Fruit fly (Drosophila melanogaster) whole organism, embryonic: ENCODE data around the gene CG14100.

Experiments used
- Atf3 ChIP-seq: fragments of 200-800 bp; sonication (Bioruptor generic); optimal IDR thresholded peaks from 3 replicates; lab custom pipeline; 2016; ENCODE audit warnings: missing biosample characterization, missing genetic modification characterization
- B-H1 ChIP-seq: fragments of 200-800 bp; sonication (Bioruptor generic); IDR thresholded peaks from 3 replicates; pipeline ENCODE4 v1.3.6; 2022; ENCODE audit warnings: missing biosample characterization, missing genetic modification characterization
- Bteb2 ChIP-seq: fragments of 200-800 bp; sonication (Bioruptor generic); optimal IDR thresholded peaks from 2 replicates; lab custom pipeline; 2016; ENCODE audit warnings: missing biosample characterization, missing genetic modification characterization
- CG10274 ChIP-seq: fragments of 200-800 bp; sonication (Bioruptor generic); optimal IDR thresholded peaks from 3 replicates; lab custom pipeline; 2017; ENCODE audit warnings: missing biosample characterization, mild to moderate bottlenecking, missing genetic modification characterization
- CG10321 ChIP-seq: fragments of 200-800 bp; sonication (Bioruptor generic); IDR thresholded peaks from 2 replicates; pipeline ENCODE4 v1.3.6; 2022; ENCODE audit warnings: missing biosample characterization, missing genetic modification characterization
- CG11247 ChIP-seq: fragments of 200-800 bp; sonication (Bioruptor generic); IDR thresholded peaks from 2 replicates; pipeline ENCODE4 v1.3.6; 2022; ENCODE audit warnings: missing biosample characterization, missing genetic modification characterization
- CG12299 ChIP-seq: fragments of 200-800 bp; sonication (Bioruptor generic); optimal IDR thresholded peaks from 2 replicates; lab custom pipeline; 2018; ENCODE audit warnings: missing biosample characterization, mild to moderate bottlenecking, missing genetic modification characterization
- CG13296 ChIP-seq: fragments of 200-800 bp; sonication (Bioruptor generic); optimal IDR thresholded peaks from 3 replicates; lab custom pipeline; 2018; ENCODE audit warnings: missing biosample characterization, mild to moderate bottlenecking, missing genetic modification characterization
- CG13424 ChIP-seq: fragments of 200-800 bp; sonication (Bioruptor generic); optimal IDR thresholded peaks from 2 replicates; lab custom pipeline; 2019; ENCODE audit warnings: missing biosample characterization, mild to moderate bottlenecking, missing genetic modification characterization, moderate library complexity
- CG13775 ChIP-seq: fragments of 200-800 bp; sonication (Bioruptor generic); optimal IDR thresholded peaks from 3 replicates; lab custom pipeline; 2017; ENCODE audit warnings: missing biosample characterization, mild to moderate bottlenecking, missing genetic modification characterization
- CG13894 ChIP-seq: fragments of 200-800 bp; sonication (Bioruptor generic); optimal IDR thresholded peaks from 3 replicates; lab custom pipeline; 2018; ENCODE audit warnings: missing biosample characterization, mild to moderate bottlenecking, missing genetic modification characterization, moderate library complexity
- CG14014 ChIP-seq: fragments of 200-800 bp; sonication (Bioruptor generic); IDR thresholded peaks from 2 replicates; pipeline ENCODE4 v1.3.6; 2022; ENCODE audit warnings: missing biosample characterization, missing genetic modification characterization
- CG14667 ChIP-seq: fragments of 200-800 bp; sonication (Bioruptor generic); IDR thresholded peaks from 2 replicates; pipeline ENCODE4 v1.3.6; 2022; ENCODE audit warnings: missing biosample characterization, missing genetic modification characterization
- CG14965 ChIP-seq: fragments of 200-800 bp; sonication (Bioruptor generic); optimal IDR thresholded peaks from 2 replicates; lab custom pipeline; 2016; ENCODE audit warnings: missing biosample characterization, missing genetic modification characterization, borderline replicate concordance
- CG17568 ChIP-seq: fragments of 200-800 bp; sonication (Bioruptor generic); optimal IDR thresholded peaks from 2 replicates; lab custom pipeline; 2018; ENCODE audit warnings: missing biosample characterization, mild to moderate bottlenecking, missing genetic modification characterization, moderate library complexity
- CG2875 ChIP-seq: fragments of 200-800 bp; sonication (Bioruptor generic); optimal IDR thresholded peaks from 2 replicates; lab custom pipeline; 2017; ENCODE audit warnings: missing biosample characterization, mild to moderate bottlenecking, missing genetic modification characterization, missing genetic modification reagents
- CG32532 ChIP-seq: fragments of 200-800 bp; sonication (Bioruptor generic); IDR thresholded peaks from 2 replicates; pipeline ENCODE4 v1.3.6; 2022; ENCODE audit warnings: missing biosample characterization, missing genetic modification characterization
- CG43689 ChIP-seq: fragments of 200-800 bp; sonication (Bioruptor generic); IDR thresholded peaks from 2 replicates; pipeline ENCODE4 v1.3.6; 2022; ENCODE audit warnings: missing biosample characterization, missing genetic modification characterization
- CG5245 ChIP-seq: fragments of 200-800 bp; sonication (Bioruptor generic); optimal IDR thresholded peaks from 3 replicates; lab custom pipeline; 2016; ENCODE audit warnings: missing biosample characterization, missing genetic modification characterization
- CG6765 ChIP-seq: fragments of 200-800 bp; sonication (Bioruptor generic); optimal IDR thresholded peaks from 3 replicates; lab custom pipeline; 2017; ENCODE audit warnings: missing biosample characterization, mild to moderate bottlenecking, missing genetic modification characterization
- CG6791 ChIP-seq: fragments of 200-800 bp; sonication (Bioruptor generic); IDR thresholded peaks from 3 replicates; pipeline ENCODE4 v1.3.6; 2022; ENCODE audit warnings: missing biosample characterization, missing genetic modification characterization; ENCODE audit not compliant: partially characterized antibody
- CG7271 ChIP-seq: fragments of 200-800 bp; sonication (Bioruptor generic); optimal IDR thresholded peaks from 2 replicates; lab custom pipeline; 2018; ENCODE audit warnings: missing biosample characterization, mild to moderate bottlenecking, missing genetic modification characterization, moderate library complexity
- CG7372 ChIP-seq: fragments of 200-800 bp; sonication (Bioruptor generic); IDR thresholded peaks from 2 replicates; pipeline ENCODE4 v1.3.6; 2022; ENCODE audit warnings: missing biosample characterization, missing genetic modification characterization
- CG8359 ChIP-seq: fragments of 200-800 bp; sonication (Bioruptor generic); optimal IDR thresholded peaks from 2 replicates; lab custom pipeline; 2017; ENCODE audit warnings: missing biosample characterization, mild to moderate bottlenecking, missing genetic modification characterization, borderline replicate concordance
- CG9876 ChIP-seq: fragments of 200-800 bp; sonication (Bioruptor generic); optimal IDR thresholded peaks from 2 replicates; lab custom pipeline; 2016; ENCODE audit warnings: missing biosample characterization, missing genetic modification characterization
- D ChIP-seq, 2 experiments: fragments of 200-800 bp in 1 of 2; fragments of >200 bp in 1 of 2; sonication (Bioruptor generic) in 1 of 2; optimal IDR thresholded peaks; 2 replicates in 1 of 2; 3 replicates in 1 of 2; lab custom pipeline; 2017; ENCODE audit warnings: mild to moderate bottlenecking in 1 of 2, missing biosample characterization in 1 of 2, missing genetic modification characterization in 1 of 2, missing genetic modification reagents in 1 of 2
- Dip2 ChIP-seq: fragments of 200-800 bp; sonication (Bioruptor generic); IDR thresholded peaks from 2 replicates; pipeline ENCODE4 v1.3.6; 2022; ENCODE audit warnings: missing biosample characterization, missing genetic modification characterization
- Elba2 ChIP-seq: fragments of 200-800 bp; sonication (Bioruptor generic); optimal IDR thresholded peaks from 3 replicates; lab custom pipeline; 2016; ENCODE audit warnings: missing biosample characterization, missing genetic modification characterization
- Fer1 ChIP-seq: fragments of 200-800 bp; sonication (Bioruptor generic); optimal IDR thresholded peaks from 2 replicates; lab custom pipeline; 2017; ENCODE audit warnings: missing biosample characterization, mild to moderate bottlenecking, missing genetic modification characterization
- Hey ChIP-seq: fragments of 200-800 bp; sonication (Bioruptor generic); optimal IDR thresholded peaks from 3 replicates; lab custom pipeline; 2018; ENCODE audit warnings: missing biosample characterization, mild to moderate bottlenecking, missing genetic modification characterization
- Hsf ChIP-seq: fragments of 200-800 bp; sonication (Bioruptor generic); optimal IDR thresholded peaks from 3 replicates; lab custom pipeline; 2016; ENCODE audit warnings: missing biosample characterization, missing genetic modification characterization
- Sin3A ChIP-seq: fragments of >200 bp; optimal IDR thresholded peaks from 2 replicates; lab custom pipeline; 2018
- Sry-β ChIP-seq: fragments of 200-800 bp; sonication (Bioruptor generic); optimal IDR thresholded peaks from 2 replicates; lab custom pipeline; 2018; ENCODE audit warnings: missing biosample characterization, mild to moderate bottlenecking, missing genetic modification characterization, moderate library complexity
- ase ChIP-seq: fragments of 200-800 bp; sonication (Bioruptor generic); IDR thresholded peaks from 3 replicates; pipeline ENCODE4 v1.3.6; 2022; ENCODE audit warnings: missing biosample characterization, missing genetic modification characterization
- chn ChIP-seq: fragments of 200-800 bp; sonication (Bioruptor generic); optimal IDR thresholded peaks from 2 replicates; lab custom pipeline; 2016; ENCODE audit warnings: missing biosample characterization, missing genetic modification characterization
- eve ChIP-seq, 2 experiments: fragments of >200 bp; optimal IDR thresholded peaks; 2 replicates each; lab custom pipeline; 2017; ENCODE audit warnings: missing biosample characterization in 2 of 2, missing genetic modification characterization in 2 of 2
- ewg ChIP-seq: fragments of 200-800 bp; sonication (Bioruptor generic); optimal IDR thresholded peaks from 3 replicates; lab custom pipeline; 2017; ENCODE audit warnings: mild to moderate bottlenecking, missing biosample characterization, missing genetic modification reagents, missing genetic modification characterization
- fd96Cb ChIP-seq: fragments of 200-800 bp; sonication (Bioruptor generic); optimal IDR thresholded peaks from 2 replicates; lab custom pipeline; 2018; ENCODE audit warnings: missing biosample characterization, mild to moderate bottlenecking, missing genetic modification characterization, moderate library complexity
- hth ChIP-seq: fragments of >200 bp; optimal IDR thresholded peaks from 2 replicates; lab custom pipeline; 2017; ENCODE audit warnings: inconsistent platforms
- knrl ChIP-seq: fragments of 200-800 bp; sonication (Bioruptor generic); IDR thresholded peaks from 3 replicates; pipeline ENCODE4 v1.3.6; 2022; ENCODE audit warnings: missing biosample characterization, missing genetic modification characterization; ENCODE audit not compliant: partially characterized antibody
- lab ChIP-seq: fragments of 200-800 bp; sonication (Bioruptor generic); optimal IDR thresholded peaks from 3 replicates; lab custom pipeline; 2017; ENCODE audit warnings: missing biosample characterization, missing genetic modification characterization, mild to moderate bottlenecking, moderate library complexity, missing genetic modification reagents
- maf-S ChIP-seq: fragments of 200-800 bp; sonication (Bioruptor generic); optimal IDR thresholded peaks from 2 replicates; lab custom pipeline; 2016; ENCODE audit warnings: missing biosample characterization, missing genetic modification characterization
- nau ChIP-seq: fragments of 200-800 bp; sonication (Bioruptor generic); optimal IDR thresholded peaks from 3 replicates; lab custom pipeline; 2017; ENCODE audit warnings: missing biosample characterization, mild to moderate bottlenecking, missing genetic modification characterization, missing genetic modification reagents
- nerfin-2 ChIP-seq: fragments of 200-800 bp; sonication (Bioruptor generic); IDR thresholded peaks from 2 replicates; pipeline ENCODE4 v1.3.6; 2022; ENCODE audit warnings: missing biosample characterization, missing genetic modification characterization; ENCODE audit not compliant: partially characterized antibody
- org-1 ChIP-seq: fragments of 200-800 bp; sonication (Bioruptor generic); optimal IDR thresholded peaks from 2 replicates; lab custom pipeline; 2017; ENCODE audit warnings: missing biosample characterization, missing genetic modification characterization
- pb ChIP-seq: fragments of 200-800 bp; sonication (Bioruptor generic); optimal IDR thresholded peaks from 3 replicates; lab custom pipeline; 2016; ENCODE audit warnings: missing biosample characterization, missing genetic modification characterization
- run ChIP-seq: fragments of 200-800 bp; sonication (Bioruptor generic); optimal IDR thresholded peaks from 3 replicates; lab custom pipeline; 2018; ENCODE audit warnings: missing biosample characterization, mild to moderate bottlenecking, missing genetic modification characterization
- slou ChIP-seq: fragments of 200-800 bp; sonication (Bioruptor generic); optimal IDR thresholded peaks from 3 replicates; lab custom pipeline; 2016; ENCODE audit warnings: missing biosample characterization, missing genetic modification characterization
- tx ChIP-seq: fragments of 200-800 bp; sonication (Bioruptor generic); optimal IDR thresholded peaks from 2 replicates; lab custom pipeline; 2016; ENCODE audit warnings: missing biosample characterization, missing genetic modification characterization
- yki ChIP-seq: fragments of >200 bp; optimal IDR thresholded peaks from 3 replicates; lab custom pipeline; 2018

CG14100 gene

DNA sequence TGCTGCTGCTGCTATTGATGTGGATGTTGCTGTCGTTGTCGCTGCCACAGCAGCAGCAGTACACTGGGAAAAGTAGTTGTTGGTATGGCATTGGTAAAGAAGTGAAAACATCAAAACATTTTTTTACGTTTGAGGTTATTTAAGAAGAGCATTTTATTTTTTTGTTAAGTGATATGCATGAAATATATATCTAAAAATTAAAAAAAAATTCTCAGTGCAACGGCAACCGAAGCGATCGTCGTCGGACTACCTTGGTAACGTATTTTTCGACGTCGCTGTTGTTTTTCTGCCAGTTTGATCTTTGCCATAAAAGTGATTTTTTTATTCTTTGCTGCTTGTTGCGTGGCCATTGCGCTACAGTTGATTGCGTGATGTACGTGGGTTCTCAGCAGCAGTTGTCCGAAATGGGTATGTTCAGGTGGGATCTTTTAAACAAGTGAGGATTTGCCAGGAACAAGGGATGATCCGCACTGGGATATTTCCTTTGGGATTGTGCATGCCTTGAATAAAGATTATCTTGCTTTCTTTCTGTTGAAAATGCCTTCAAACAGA, 29.6 kb downstream of the CG14100 start (continued):
- peak; percentile 88 for TF ChIP-seq ewg
- peak; percentile 89 for TF ChIP-seq CG14667 (GFP tag; lab: Robert Waterston, UW)
- peak in 1 of 2 experiments; percentile 79 for TF ChIP-seq eve (GFP tag; optimal IDR thresholded peaks at IDR 0.05; lab: Kevin White, UChicago)
- peak; percentile 54 for TF ChIP-seq CG9876 (GFP tag; lab: Kevin White, UChicago)
- TF ChIP-seq org-1 (GFP tag; lab: Kevin White, UChicago): peak; percentile 93
- peak; percentile 89 for TF ChIP-seq Atf3 (GFP tag; lab: Kevin White, UChicago)
- no peak for TF ChIP-seq D (optimal IDR thresholded peaks at IDR 0.05; lab: Kevin White, UChicago)
- TF ChIP-seq D (GFP tag; optimal IDR thresholded peaks at IDR 0.05; lab: Kevin White, UChicago): peak; percentile 93
- TF ChIP-seq CG8359: peak; percentile 92
- peak; percentile 83 for TF ChIP-seq pb (GFP tag; lab: Kevin White, UChicago)
- TF ChIP-seq lab: peak; percentile 96
- TF ChIP-seq Sin3A (lab: Kevin White, UChicago): no peak
- TF ChIP-seq CG7271 (tag; lab: Kevin White, UChicago): peak; percentile 99
- TF ChIP-seq tx: peak; percentile 90
- TF ChIP-seq nau (GFP tag; lab: Kevin White, UChicago): peak; percentile 88
- TF ChIP-seq CG7372 (GFP tag; lab: Robert Waterston, UW): peak; percentile 90
- peak; percentile 88 for TF ChIP-seq run
- TF ChIP-seq CG6791 (GFP tag; lab: Robert Waterston, UW): no peak
- TF ChIP-seq ase: peak; percentile 88
- TF ChIP-seq fd96Cb (tag; lab: Kevin White, UChicago): peak; percentile 96
- TF ChIP-seq CG10274 (GFP tag; lab: Kevin White, UChicago): peak; percentile 96
- TF ChIP-seq nerfin-2: no peak
- TF ChIP-seq CG13296: peak; percentile 95
- peak; percentile 91 for TF ChIP-seq CG13894 (tag; lab: Kevin White, UChicago)
- peak; percentile 96 for TF ChIP-seq CG14014 (GFP tag; lab: Robert Waterston, UW)
- peak; percentile 91 for TF ChIP-seq maf-S (GFP tag; lab: Kevin White, UChicago)
- TF ChIP-seq chn (GFP tag; lab: Kevin White, UChicago): peak; percentile 92
- peak; percentile 94 for TF ChIP-seq CG5245 (GFP tag; lab: Kevin White, UChicago)
- TF ChIP-seq CG14965 (GFP tag; lab: Kevin White, UChicago): peak; percentile 59
- no peak for TF ChIP-seq hth (lab: Kevin White, UChicago)
- TF ChIP-seq CG12299 (tag; lab: Kevin White, UChicago): peak; percentile 96
- TF ChIP-seq Bteb2 (GFP tag; lab: Kevin White, UChicago): peak; percentile 93
- no peak for TF ChIP-seq yki (lab: Kevin White, UChicago)
- peak; percentile 88 for TF ChIP-seq CG6765
- TF ChIP-seq Fer1: peak; percentile 94
- TF ChIP-seq CG2875: peak; percentile 92
- peak; percentile 75 for TF ChIP-seq Hey
- peak; percentile 91 for TF ChIP-seq slou
- TF ChIP-seq Elba2 (GFP tag; lab: Kevin White, UChicago): peak; percentile 96
- TF ChIP-seq CG17568 (GFP tag; lab: Kevin White, UChicago): peak; percentile 93
- peak; percentile 93 for TF ChIP-seq CG11247 (GFP tag; lab: Robert Waterston, UW)
- TF ChIP-seq CG10321 (GFP tag; lab: Robert Waterston, UW): peak; percentile 67; the same call in 1 of the 2 replicates
- TF ChIP-seq CG13775 (GFP tag; lab: Kevin White, UChicago): peak; percentile 95
- TF ChIP-seq B-H1 (GFP tag; lab: Robert Waterston, UW): peak; percentile 93
- no peak for TF ChIP-seq Dip2 (GFP tag; lab: Robert Waterston, UW)
- TF ChIP-seq CG32532 (GFP tag; lab: Robert Waterston, UW): peak; percentile 96
- TF ChIP-seq Sry-β: peak; percentile 62
- TF ChIP-seq Hsf: peak; percentile 96
- no peak for TF ChIP-seq knrl (GFP tag; lab: Robert Waterston, UW)
- peak; percentile 97 for TF ChIP-seq CG13424 (tag; lab: Kevin White, UChicago)
- TF ChIP-seq CG43689 (GFP tag; lab: Robert Waterston, UW): peak; percentile 77
